Worm (Caenorhabditis elegans) whole organism, L1 larva: Measurements from ENCODE around the gene T03F7.6.

Source experiments
- F16B12.6 ChIP-seq: fragments of 150-350 bp; optimal IDR thresholded peaks from 2 replicates; lab custom pipeline; 2014; ENCODE audit warnings: missing biosample characterization, missing genetic modification characterization
- aly-2 ChIP-seq: fragments of 150-350 bp; optimal IDR thresholded peaks from 2 replicates; lab custom pipeline; 2014; ENCODE audit warnings: missing biosample characterization, missing genetic modification characterization
- ama-1 ChIP-seq: fragments of 150-350 bp; optimal IDR thresholded peaks from 2 replicates; lab custom pipeline; 2014
- blmp-1 ChIP-seq: fragments of 150-350 bp; optimal IDR thresholded peaks from 2 replicates; lab custom pipeline; 2014; ENCODE audit warnings: missing biosample characterization, missing genetic modification characterization
- ceh-8 ChIP-seq: fragments of 200-800 bp; sonication (Bioruptor generic); optimal IDR thresholded peaks from 2 replicates; lab custom pipeline; 2018; ENCODE audit warnings: mild to moderate bottlenecking, missing genetic modification characterization, moderate library complexity, missing compliant biosample characterization
- ceh-82 ChIP-seq, 3 experiments: fragments of 150-350 bp in 1 of 3; sonication (generic microtip) in 2 of 3; optimal IDR thresholded peaks; 2 replicates each; lab custom pipeline; 2014 to 2017; ENCODE audit warnings: missing biosample characterization in 3 of 3, missing genetic modification characterization in 3 of 3
- dsc-1 ChIP-seq: sonication (generic microtip); optimal IDR thresholded peaks from 2 replicates; lab custom pipeline; 2016; ENCODE audit warnings: mild to moderate bottlenecking, missing genetic modification characterization, missing compliant biosample characterization
- efl-1 ChIP-seq, 4 experiments: fragments of 150-350 bp; optimal IDR thresholded peaks in 3 of 4; peaks in 1 of 4; 1 replicate in 1 of 4; 2 replicates in 3 of 4; lab custom pipeline; 2014; ENCODE audit warnings: missing biosample characterization in 2 of 4, missing genetic modification characterization in 2 of 4, missing genetic modification reagents in 2 of 4
- elt-2 ChIP-seq: sonication (generic microtip); optimal IDR thresholded peaks from 2 replicates; lab custom pipeline; 2016; ENCODE audit warnings: missing genetic modification characterization, mild to moderate bottlenecking, inconsistent platforms, missing compliant biosample characterization, missing genetic modification reagents
- fkh-4 ChIP-seq: sonication (generic microtip); optimal IDR thresholded peaks from 2 replicates; lab custom pipeline; 2016; ENCODE audit warnings: missing compliant biosample characterization, missing genetic modification characterization, borderline replicate concordance
- hlh-17 ChIP-seq: fragments of 200-800 bp; sonication (Bioruptor generic); optimal IDR thresholded peaks from 2 replicates; lab custom pipeline; 2018; ENCODE audit warnings: missing genetic modification characterization, mild to moderate bottlenecking, missing compliant biosample characterization, moderate library complexity, borderline replicate concordance
- hpl-2 ChIP-seq: fragments of 150-350 bp; optimal IDR thresholded peaks from 2 replicates; lab custom pipeline; 2014; ENCODE audit warnings: missing biosample characterization, missing genetic modification reagents, missing genetic modification characterization
- irx-1 ChIP-seq: sonication (generic microtip); optimal IDR thresholded peaks from 2 replicates; lab custom pipeline; 2016; ENCODE audit warnings: missing genetic modification characterization, missing compliant biosample characterization
- isw-1 ChIP-seq: fragments of 200-800 bp; sonication (Bioruptor generic); IDR thresholded peaks from 2 replicates; pipeline ENCODE4 v1.3.6; 2022; ENCODE audit warnings: missing genetic modification characterization, missing compliant biosample characterization
- lin-13 ChIP-seq: fragments of 150-350 bp; optimal IDR thresholded peaks from 2 replicates; lab custom pipeline; 2014; ENCODE audit warnings: missing biosample characterization, missing genetic modification reagents, missing genetic modification characterization
- lin-14 ChIP-seq: fragments of 200-800 bp; sonication (Bioruptor generic); optimal IDR thresholded peaks from 2 replicates; lab custom pipeline; 2018; ENCODE audit warnings: mild to moderate bottlenecking, missing genetic modification characterization, moderate library complexity, missing compliant biosample characterization
- lin-35 ChIP-seq, 2 experiments: fragments of 150-350 bp; optimal IDR thresholded peaks; 2 replicates each; lab custom pipeline; 2014; ENCODE audit warnings: missing biosample characterization in 2 of 2, missing genetic modification characterization in 2 of 2, missing genetic modification reagents in 2 of 2
- lin-39 ChIP-seq: fragments of 150-350 bp; optimal IDR thresholded peaks from 2 replicates; lab custom pipeline; 2014; ENCODE audit warnings: missing biosample characterization, missing genetic modification reagents, missing genetic modification characterization
- lir-3 ChIP-seq: sonication (generic microtip); optimal IDR thresholded peaks from 2 replicates; lab custom pipeline; 2016; ENCODE audit warnings: mild to moderate bottlenecking, missing genetic modification characterization, moderate library complexity, missing compliant biosample characterization; ENCODE audit not compliant: poor library complexity
- lsy-2 ChIP-seq, 2 experiments: fragments of 150-350 bp; optimal IDR thresholded peaks; 2 replicates each; lab custom pipeline; 2014; ENCODE audit warnings: missing biosample characterization in 2 of 2, missing genetic modification characterization in 2 of 2
- mab-9 ChIP-seq: fragments of 200-800 bp; sonication (Bioruptor generic); IDR thresholded peaks from 2 replicates; pipeline ENCODE4 v1.3.6; 2022; ENCODE audit warnings: missing genetic modification reagents, missing genetic modification characterization, missing compliant biosample characterization
- nhr-19 ChIP-seq: fragments of 200-800 bp; sonication (Bioruptor generic); conservative IDR thresholded peaks from 2 replicates; pipeline ENCODE4 v1.3.6; 2022; ENCODE audit warnings: missing genetic modification characterization, missing compliant biosample characterization
- nhr-20 ChIP-seq: sonication (generic microtip); optimal IDR thresholded peaks from 2 replicates; lab custom pipeline; 2016; ENCODE audit warnings: mild to moderate bottlenecking, missing genetic modification characterization, missing compliant biosample characterization
- nhr-28 ChIP-seq: fragments of 150-350 bp; optimal IDR thresholded peaks from 2 replicates; lab custom pipeline; 2014; ENCODE audit warnings: missing biosample characterization, missing genetic modification characterization
- nhr-71 ChIP-seq: sonication (generic microtip); optimal IDR thresholded peaks from 2 replicates; lab custom pipeline; 2016; ENCODE audit warnings: mild to moderate bottlenecking, missing genetic modification characterization, moderate library complexity, missing compliant biosample characterization
- nhr-76 ChIP-seq: sonication (generic microtip); optimal IDR thresholded peaks from 2 replicates; lab custom pipeline; 2017; ENCODE audit warnings: missing biosample characterization, missing genetic modification characterization
- nhr-77 ChIP-seq: fragments of 150-350 bp; optimal IDR thresholded peaks from 2 replicates; lab custom pipeline; 2014; ENCODE audit warnings: missing biosample characterization, missing genetic modification characterization
- nhr-85 ChIP-seq: sonication (generic microtip); peaks from one replicate; lab custom pipeline; 2016; ENCODE audit warnings: missing genetic modification characterization, inconsistent platforms, missing compliant biosample characterization
- nhr-90 ChIP-seq: sonication (generic microtip); optimal IDR thresholded peaks from 2 replicates; lab custom pipeline; 2016; ENCODE audit warnings: mild to moderate bottlenecking, missing genetic modification characterization, missing compliant biosample characterization; ENCODE audit not compliant: poor library complexity
- pag-3 ChIP-seq: sonication (generic microtip); optimal IDR thresholded peaks from 2 replicates; lab custom pipeline; 2017; ENCODE audit warnings: missing genetic modification characterization, mild to moderate bottlenecking, missing compliant biosample characterization, antibody characterized with exemption, borderline replicate concordance; ENCODE audit not compliant: insufficient read depth
- snu-23 ChIP-seq: sonication (generic microtip); optimal IDR thresholded peaks from 2 replicates; lab custom pipeline; 2016; ENCODE audit warnings: missing genetic modification characterization, missing compliant biosample characterization
- sox-4 ChIP-seq: sonication (generic microtip); optimal IDR thresholded peaks from 2 replicates; lab custom pipeline; 2016; ENCODE audit warnings: missing genetic modification characterization, missing compliant biosample characterization
- tbx-2 ChIP-seq: sonication (generic microtip); optimal IDR thresholded peaks from 2 replicates; lab custom pipeline; 2016; ENCODE audit warnings: missing genetic modification characterization, missing compliant biosample characterization
- unc-98 ChIP-seq: fragments of 200-800 bp; sonication (Bioruptor generic); IDR thresholded peaks from 2 replicates; pipeline ENCODE4 v1.3.6; 2022; ENCODE audit warnings: missing genetic modification characterization, missing compliant biosample characterization
- xbp-1 ChIP-seq: sonication (generic microtip); optimal IDR thresholded peaks from 2 replicates; lab custom pipeline; 2016; ENCODE audit warnings: missing genetic modification characterization, missing compliant biosample characterization
- zag-1 ChIP-seq: fragments of 150-350 bp; optimal IDR thresholded peaks from 2 replicates; lab custom pipeline; 2014; ENCODE audit warnings: missing biosample characterization, missing genetic modification characterization
- zip-4 ChIP-seq: fragments of 200-800 bp; sonication (Bioruptor generic); optimal IDR thresholded peaks from 2 replicates; lab custom pipeline; 2018; ENCODE audit warnings: mild to moderate bottlenecking, missing genetic modification characterization, moderate library complexity, missing compliant biosample characterization
- ztf-4 ChIP-seq: fragments of 150-350 bp; optimal IDR thresholded peaks from 2 replicates; lab custom pipeline; 2014; ENCODE audit warnings: missing biosample characterization, missing genetic modification characterization

The T03F7.6 gene

DNA sequence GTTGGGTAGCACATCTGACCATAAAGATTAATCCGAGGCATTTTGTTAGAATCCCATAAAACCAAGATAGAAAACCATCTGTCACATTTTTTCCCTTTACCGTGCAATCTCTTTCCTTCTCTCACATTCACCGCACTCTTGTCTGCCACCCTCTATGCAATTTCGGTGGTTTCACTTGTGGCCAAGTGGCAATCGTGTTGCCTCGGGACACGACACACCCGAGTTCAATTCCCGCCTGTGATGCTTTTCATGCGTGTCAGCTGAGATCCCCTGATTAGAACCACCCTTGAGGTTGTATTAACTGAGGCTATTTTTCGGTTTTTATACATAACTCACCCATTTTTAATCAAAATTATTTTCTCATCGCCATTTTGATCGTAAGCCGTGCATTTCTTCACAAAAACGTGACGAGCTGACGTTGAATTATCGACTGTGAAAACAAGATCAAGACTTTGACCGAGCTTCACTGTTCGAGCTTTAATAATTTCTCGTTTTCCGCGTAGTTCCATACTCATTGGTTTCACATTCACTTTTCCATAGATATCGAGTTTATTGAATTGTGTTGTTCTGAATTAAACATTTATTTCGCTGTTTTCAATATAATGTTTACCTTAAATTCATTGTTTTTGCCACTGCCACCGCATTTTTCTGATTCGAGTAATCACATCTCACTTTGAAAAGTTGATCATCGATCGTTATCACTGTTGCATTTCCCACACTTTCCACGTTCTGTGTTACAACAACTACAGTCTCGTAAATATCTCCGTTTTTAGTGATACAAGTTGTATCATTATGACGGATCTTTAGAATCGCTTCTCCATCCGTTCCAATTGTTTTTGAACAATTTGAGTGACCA, 19.8 kb downstream of the T03F7.6 start (continued):
- TF ChIP-seq nhr-71 (tag; lab: Kevin White, UChicago): peak; percentile 80
- TF ChIP-seq fkh-4 (tag; lab: Kevin White, UChicago): no peak
- TF ChIP-seq ama-1 (lab: Kevin White, UChicago): no peak
- peak; percentile 32 for TF ChIP-seq lin-39 (tag; lab: Kevin White, UChicago)
- peak; percentile 5 for TF ChIP-seq hpl-2 (GFP tag; lab: Kevin White, UChicago)
- peak; percentile 64 for TF ChIP-seq tbx-2
- TF ChIP-seq nhr-19: peak; percentile 78
- TF ChIP-seq efl-1 (optimal IDR thresholded peaks at IDR 0.05; lab: Kevin White, UChicago): peak; percentile 50 to 63
- TF ChIP-seq efl-1 (GFP tag; optimal IDR thresholded peaks at IDR 0.05 in 1 of 2; lab: Kevin White, UChicago): peak; percentile 41 to 94
- peak; percentile 84 for TF ChIP-seq dsc-1
- peak; percentile 66 for TF ChIP-seq elt-2
- peak; percentile 57 for TF ChIP-seq irx-1 (tag; lab: Kevin White, UChicago)
- peak; percentile 3 for TF ChIP-seq F16B12.6 (tag; lab: Kevin White, UChicago)
- peak; percentile 45 for TF ChIP-seq ceh-8 (GFP tag; lab: Kevin White, UChicago)
- TF ChIP-seq nhr-77 (tag; lab: Kevin White, UChicago): peak; percentile 74
- peak; percentile 81 for TF ChIP-seq nhr-85 (tag; lab: Kevin White, UChicago)
- peak; percentile 59 for TF ChIP-seq lin-13 (GFP tag; lab: Kevin White, UChicago)
- TF ChIP-seq unc-98: no peak
- peak; percentile 67 for TF ChIP-seq blmp-1 (tag; lab: Kevin White, UChicago)
- TF ChIP-seq ceh-82 (tag; optimal IDR thresholded peaks at IDR 0.05; lab: Kevin White, UChicago): peak; percentile 75 to 86 (median 79)
- peak; percentile 66 for TF ChIP-seq xbp-1
- TF ChIP-seq isw-1 (GFP tag; lab: Robert Waterston, UW): no peak
- peak; percentile 51 for TF ChIP-seq zip-4 (GFP tag; lab: Kevin White, UChicago)
- peak; percentile 16 for TF ChIP-seq sox-4 (tag; lab: Kevin White, UChicago)
- no peak for TF ChIP-seq nhr-28
- no peak for TF ChIP-seq pag-3
- TF ChIP-seq lsy-2 (tag; optimal IDR thresholded peaks at IDR 0.05; lab: Kevin White, UChicago): peak; percentile 62 to 81
- TF ChIP-seq snu-23: peak; percentile 70
- TF ChIP-seq nhr-20 (tag; lab: Kevin White, UChicago): peak; percentile 83
- TF ChIP-seq hlh-17 (GFP tag; lab: Kevin White, UChicago): no peak
- peak; percentile 42 to 82 for TF ChIP-seq lin-35 (GFP tag; optimal IDR thresholded peaks at IDR 0.05; lab: Kevin White, UChicago)
- no peak for TF ChIP-seq zag-1

DNA sequence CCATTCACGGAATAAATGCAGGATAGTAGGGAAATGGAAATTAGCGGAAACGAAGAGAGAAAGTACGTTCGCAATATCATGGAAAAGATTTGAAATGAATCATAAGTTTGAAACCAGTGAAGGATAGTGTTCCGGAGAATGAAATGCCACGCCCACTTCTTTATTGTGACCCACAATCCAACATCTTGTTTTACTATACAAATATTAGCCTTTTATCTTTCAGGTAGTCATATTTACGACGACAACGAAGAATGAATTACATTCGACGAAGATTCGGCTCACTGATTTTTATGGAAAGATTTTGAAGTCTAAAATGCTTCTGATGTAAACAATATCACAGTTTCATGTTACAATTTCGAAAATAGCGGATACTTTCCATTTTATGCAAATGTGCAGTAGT, 22.3 kb downstream of the T03F7.6 start, which contains the start of gene cutl-18:
TSS of gene cutl-18 (minus strand) at position 101 of the 400 bp plus-strand sequence.
- TF ChIP-seq mab-9 (no peak), fkh-4 (tag; lab: Kevin White, UChicago) (no peak), nhr-19 (no peak), ztf-4 (tag; lab: Kevin White, UChicago) (no peak), dsc-1 (no peak), nhr-90 (tag; lab: Kevin White, UChicago) (no peak), lir-3 (tag; lab: Kevin White, UChicago) (no peak), lin-14 (no peak), zip-4 (GFP tag; lab: Kevin White, UChicago) (no peak), lin-13 (GFP tag; lab: Kevin White, UChicago) (no peak), nhr-85 (tag; lab: Kevin White, UChicago) (no peak), aly-2 (tag; lab: Kevin White, UChicago) (no peak), zag-1 (no peak), nhr-76 (tag; lab: Kevin White, UChicago) (no peak)
